Fruit fly (Drosophila melanogaster): ENCODE results near the gene Skel.

DNA sequence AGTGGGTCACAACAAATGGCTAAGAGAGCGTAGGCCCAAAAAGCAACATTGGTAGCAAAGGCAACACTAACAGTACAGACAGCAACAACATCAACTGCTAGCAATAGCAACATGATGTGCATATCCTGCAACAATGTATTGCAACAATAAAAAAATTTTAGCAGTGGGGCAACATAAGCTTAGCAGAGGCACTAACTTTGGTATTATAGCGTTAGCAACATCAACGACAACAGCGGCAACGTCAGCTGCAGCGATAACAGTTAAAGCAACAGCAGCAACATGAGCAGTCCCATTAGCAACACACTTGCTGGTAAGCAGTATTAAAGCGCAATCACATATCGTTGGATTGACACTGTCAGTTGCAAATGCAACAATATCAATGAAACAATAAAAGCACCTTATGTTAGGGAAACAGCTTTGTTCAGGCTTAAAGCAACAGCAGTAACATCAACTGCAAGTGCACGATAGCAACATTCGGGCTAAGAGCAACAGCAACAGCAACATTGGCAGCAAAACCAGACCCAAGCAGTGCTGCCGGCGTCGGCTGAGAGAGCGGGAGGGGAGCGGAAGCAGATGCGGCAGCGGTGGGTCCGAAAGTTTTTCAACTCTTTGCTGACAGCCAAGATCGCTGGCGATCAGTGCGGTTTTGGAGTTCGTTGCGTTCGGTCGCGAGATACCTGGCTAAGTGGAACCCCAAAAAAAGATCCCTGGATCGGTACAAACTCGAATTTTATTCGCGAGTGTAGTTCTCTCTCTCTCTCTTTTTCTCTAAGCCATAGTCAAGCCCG, at the start of gene Skel:
- no peak for TF ChIP-seq ara (GFP tag; IDR thresholded peaks at IDR 0.05)
- TF ChIP-seq CG31224 (GFP tag; IDR thresholded peaks at IDR 0.05): no peak
- TF ChIP-seq CG18262 (tag; optimal IDR thresholded peaks at IDR 0.05): no peak
- TF ChIP-seq CG15514 (GFP tag; optimal IDR thresholded peaks at IDR 0.05): no peak
- TF ChIP-seq CG3065 (GFP tag; optimal IDR thresholded peaks at IDR 0.05): no peak
- no peak for TF ChIP-seq Nf-YC (tag; optimal IDR thresholded peaks at IDR 0.05)
- no peak for TF ChIP-seq gcm2 (GFP tag; optimal IDR thresholded peaks at IDR 0.05)
- no peak for TF ChIP-seq so (GFP tag; IDR thresholded peaks at IDR 0.05)
- no peak for TF ChIP-seq CG32767 (GFP tag; IDR thresholded peaks at IDR 0.05)
- TF ChIP-seq CG10267 (tag; optimal IDR thresholded peaks at IDR 0.05): no peak
- TF ChIP-seq CG12744 (GFP tag; optimal IDR thresholded peaks at IDR 0.05): no peak
- no peak for TF ChIP-seq pnt (GFP tag; optimal IDR thresholded peaks at IDR 0.05)
- no peak for TF ChIP-seq danr (GFP tag; IDR thresholded peaks at IDR 0.05)
- no peak for TF ChIP-seq Hmx (GFP tag; optimal IDR thresholded peaks at IDR 0.05)

Data from whole organism, embryonic.